Fruit fly (Drosophila melanogaster): ENCODE measurements around the gene CG43077.
A peak's percentile ranks its signal among the peaks of the same experiment; 100 is the strongest.

Gene CG43077

DNA sequence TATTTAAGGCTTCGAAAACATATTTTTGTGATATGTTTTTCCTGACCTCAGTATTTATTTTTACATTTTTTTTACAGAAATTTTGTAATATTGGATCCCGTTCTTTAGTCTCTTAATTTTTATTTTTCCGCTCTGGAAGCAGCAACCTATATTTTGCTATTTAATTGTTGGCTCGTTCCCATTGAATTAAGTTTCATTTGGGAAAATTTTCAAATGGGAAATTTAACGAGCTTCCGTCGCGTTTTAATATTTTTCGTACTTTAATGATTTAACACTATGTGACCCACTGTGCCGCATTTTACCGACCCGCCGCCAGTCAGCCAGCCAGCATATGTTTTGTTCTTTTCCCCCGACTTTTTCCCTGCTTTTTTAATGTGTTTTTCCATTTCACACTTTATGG, 43.0 kb upstream of the CG43077 start (continued):
- peak; percentile 1 for TF ChIP-seq CG3919 (GFP tag; optimal IDR thresholded peaks at IDR 0.05)
- no peak for TF ChIP-seq fd59A (GFP tag; optimal IDR thresholded peaks at IDR 0.05)
- TF ChIP-seq eg (GFP tag; IDR thresholded peaks at IDR 0.05) = peak; percentile 28; the same call in 1 of the 3 replicates
- no peak for TF ChIP-seq CG6276 (GFP tag; optimal IDR thresholded peaks at IDR 0.05)
- peak; percentile 73 for TF ChIP-seq svp (GFP tag)
- no peak for TF ChIP-seq CG6163 (GFP tag; IDR thresholded peaks at IDR 0.05)
- TF ChIP-seq CG7368 (GFP tag; optimal IDR thresholded peaks at IDR 0.05) = no peak
- TF ChIP-seq Hr39 (GFP tag; optimal IDR thresholded peaks at IDR 0.05) = peak; percentile 2
- peak; percentile 20; the same call in 1 of the 2 replicates for TF ChIP-seq CG15336 (GFP tag; IDR thresholded peaks at IDR 0.05)
- TF ChIP-seq CG10631 (GFP tag; optimal IDR thresholded peaks at IDR 0.05) = peak; percentile 38
- peak; percentile 59 for TF ChIP-seq CG32006 (GFP tag; optimal IDR thresholded peaks at IDR 0.05)
- no peak for TF ChIP-seq fkh (GFP tag; optimal IDR thresholded peaks at IDR 0.05)
- no peak for TF ChIP-seq spab (GFP tag; optimal IDR thresholded peaks at IDR 0.05)
- peak; percentile 44; the same call in 2 of the 3 replicates for TF ChIP-seq CG8119 (GFP tag; IDR thresholded peaks at IDR 0.05)
- TF ChIP-seq CG8319 (GFP tag; optimal IDR thresholded peaks at IDR 0.05) = no peak
- peak; percentile 6 for TF ChIP-seq topi (GFP tag; optimal IDR thresholded peaks at IDR 0.05)
- no peak for TF ChIP-seq dac (GFP tag; optimal IDR thresholded peaks at IDR 0.05)
- no peak for TF ChIP-seq Sox102F (GFP tag; optimal IDR thresholded peaks at IDR 0.05)
- TF ChIP-seq Ets96B (tag; optimal IDR thresholded peaks at IDR 0.05) = no peak

DNA sequence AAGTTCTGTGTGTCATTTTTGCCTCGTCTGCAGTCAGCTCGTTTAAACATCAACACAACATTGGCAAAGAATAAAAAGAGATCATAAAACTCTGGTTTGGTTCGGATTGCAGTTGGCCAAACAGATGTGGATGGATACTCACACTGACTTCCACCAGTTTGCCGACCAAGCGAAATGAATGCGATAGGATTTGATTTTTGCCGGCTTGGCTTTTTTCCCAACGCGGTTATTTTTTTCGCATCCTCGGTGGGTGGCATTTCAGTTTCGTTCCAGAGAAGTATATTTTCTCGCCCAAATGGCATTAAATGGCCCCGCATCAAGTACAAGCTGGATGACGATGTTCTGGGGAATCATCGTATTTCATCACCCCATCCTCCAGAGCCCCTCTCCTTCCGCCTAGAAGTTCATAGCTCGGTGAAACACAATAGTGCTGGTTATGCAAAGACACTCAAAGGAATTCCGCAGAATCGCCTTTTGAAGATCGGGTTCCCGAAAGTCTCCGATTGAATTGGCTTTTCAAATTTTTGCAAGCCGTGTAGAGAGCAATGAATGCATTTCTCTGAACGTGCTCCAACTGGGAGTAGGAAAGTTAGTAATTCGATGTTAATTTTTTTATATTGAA, 42.3 kb upstream of the CG43077 start:
- TF ChIP-seq CG15336 (GFP tag; IDR thresholded peaks at IDR 0.05) (no peak), Sox102F (GFP tag; optimal IDR thresholded peaks at IDR 0.05) (no peak), CG10631 (GFP tag; optimal IDR thresholded peaks at IDR 0.05) (no peak), CG11762 (GFP tag; optimal IDR thresholded peaks at IDR 0.05; ENCODE audit: insufficient read depth) (no peak), topi (GFP tag; optimal IDR thresholded peaks at IDR 0.05) (no peak), Hr38 (GFP tag; optimal IDR thresholded peaks at IDR 0.05) (no peak), Blimp-1 (GFP tag; optimal IDR thresholded peaks at IDR 0.05) (no peak), CG8632 (GFP tag; optimal IDR thresholded peaks at IDR 0.05) (no peak), spab (GFP tag; optimal IDR thresholded peaks at IDR 0.05) (no peak), CG6792 (GFP tag; optimal IDR thresholded peaks at IDR 0.05) (no peak), Smox (GFP tag; optimal IDR thresholded peaks at IDR 0.05) (no peak), CG16779 (tag; optimal IDR thresholded peaks at IDR 0.05) (no peak), svp (GFP tag) (no peak), CG11902 (GFP tag; optimal IDR thresholded peaks at IDR 0.05) (no peak), fd59A (GFP tag; optimal IDR thresholded peaks at IDR 0.05) (no peak), acj6 (GFP tag; optimal IDR thresholded peaks at IDR 0.05) (no peak), eg (GFP tag; IDR thresholded peaks at IDR 0.05) (no peak), Hr4 (GFP tag; optimal IDR thresholded peaks at IDR 0.05) (no peak)

DNA sequence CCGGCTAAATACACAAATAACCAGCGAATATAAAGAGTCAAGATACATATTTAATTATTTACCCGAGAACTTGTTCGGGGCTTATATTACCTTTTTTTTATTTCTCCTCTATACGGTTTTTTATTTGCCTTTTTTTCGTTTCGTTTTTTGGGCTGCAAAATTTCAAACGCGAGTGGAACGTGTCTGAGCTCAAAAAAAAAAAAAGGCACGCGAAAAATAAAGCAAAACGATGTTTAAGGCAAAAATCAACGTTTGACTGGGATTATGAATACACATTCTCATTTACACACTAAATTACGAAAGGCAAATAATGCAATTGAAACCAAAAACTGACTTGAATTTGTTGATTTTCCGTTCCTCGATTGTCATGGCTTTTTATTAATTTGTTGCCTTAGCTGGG, 41.4 kb upstream of the CG43077 start:
- peak; percentile 33; the same call in 1 of the 3 replicates for TF ChIP-seq eg (GFP tag; IDR thresholded peaks at IDR 0.05)
- TF ChIP-seq CG6276 (GFP tag; optimal IDR thresholded peaks at IDR 0.05) = peak; percentile 37
- peak; percentile 54 for TF ChIP-seq vri (GFP tag; optimal IDR thresholded peaks at IDR 0.05)
- no peak for TF ChIP-seq spab (GFP tag; optimal IDR thresholded peaks at IDR 0.05)
- TF ChIP-seq fkh (GFP tag; optimal IDR thresholded peaks at IDR 0.05) = peak; percentile 56

- TF ChIP-seq esn (GFP tag; optimal IDR thresholded peaks at IDR 0.05) (peak; percentile 26), CG32006 (GFP tag; optimal IDR thresholded peaks at IDR 0.05) (peak; percentile 32), eg (GFP tag; IDR thresholded peaks at IDR 0.05) (no peak), CG6854 (GFP tag; optimal IDR thresholded peaks at IDR 0.05) (no peak), dsx (GFP tag; optimal IDR thresholded peaks at IDR 0.05; ENCODE audit: poor library complexity, severe bottlenecking) (peak; percentile 7), salr (GFP tag; optimal IDR thresholded peaks at IDR 0.05) (peak in 1 of 2 experiments; percentile 11), CG8632 (GFP tag; optimal IDR thresholded peaks at IDR 0.05) (no peak), pdm3 (GFP tag; optimal IDR thresholded peaks at IDR 0.05) (peak; percentile 1), acj6 (GFP tag; optimal IDR thresholded peaks at IDR 0.05) (no peak), Sox15 (GFP tag; optimal IDR thresholded peaks at IDR 0.05) (no peak), lz (GFP tag; optimal IDR thresholded peaks at IDR 0.05) (peak; percentile 16), svp (GFP tag) (peak; percentile 76), Met (GFP tag; optimal IDR thresholded peaks at IDR 0.05) (peak; percentile 4)
These were observed 39.7 kb upstream of the CG43077 start for dm6 chrX:17108000-17108399.

All from whole organism, prepupa.